Worm (Caenorhabditis elegans) whole organism, midembryonic: ENCODE data around the gene F28E10.4.

Experiments used
- T22C8.4 ChIP-seq: fragments of 200-800 bp; sonication (Bioruptor generic); IDR thresholded peaks from 2 replicates; pipeline ENCODE4 v1.3.6; 2022; ENCODE audit warnings: missing genetic modification characterization, missing compliant biosample characterization
- cog-1 ChIP-seq: sonication (generic microtip); optimal IDR thresholded peaks from 2 replicates; lab custom pipeline; 2016; ENCODE audit warnings: missing genetic modification characterization, missing compliant biosample characterization
- flt-1 ChIP-seq: fragments of 200-800 bp; sonication (Bioruptor generic); IDR thresholded peaks from 2 replicates; pipeline ENCODE4 v1.3.6; 2022; ENCODE audit warnings: missing genetic modification characterization, missing compliant biosample characterization
- klf-2 ChIP-seq: fragments of 200-800 bp; sonication (Bioruptor generic); conservative IDR thresholded peaks from 2 replicates; pipeline ENCODE4 v1.3.6; 2022; ENCODE audit warnings: missing genetic modification reagents, missing genetic modification characterization, missing compliant biosample characterization
- tab-1 ChIP-seq: fragments of 200-800 bp; sonication (Bioruptor generic); IDR thresholded peaks from 2 replicates; pipeline ENCODE4 v1.3.6; 2022; ENCODE audit warnings: missing genetic modification characterization, missing compliant biosample characterization
- ztf-23 ChIP-seq: fragments of 200-800 bp; sonication (Bioruptor generic); IDR thresholded peaks from 2 replicates; pipeline ENCODE4 v1.3.6; 2022; ENCODE audit warnings: missing genetic modification reagents, missing genetic modification characterization, missing compliant biosample characterization

DNA sequence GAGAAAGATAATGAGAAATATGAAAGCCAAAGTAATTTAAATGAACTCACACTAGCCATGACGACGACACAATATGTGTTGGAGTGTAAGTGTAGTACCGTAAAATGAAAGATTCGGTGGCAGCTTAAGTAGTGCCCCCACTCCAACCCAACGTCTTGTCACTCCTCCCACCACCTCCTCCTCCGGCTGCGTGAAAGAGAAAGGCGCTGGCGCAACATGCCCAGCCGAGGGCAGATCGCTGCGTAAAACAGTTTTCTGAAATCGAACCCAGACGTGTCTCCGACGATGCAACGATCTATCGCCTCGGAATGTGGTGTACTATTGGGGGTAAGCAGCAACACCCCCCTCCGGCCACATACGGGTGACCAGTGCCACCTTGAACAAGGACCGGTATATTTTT is 50.2 kb downstream of the F28E10.4 start, which contains the start of gene ZK180.5:
- TF ChIP-seq T22C8.4 (GFP tag; lab: Robert Waterston, UW) (no peak), tab-1 (GFP tag; lab: Robert Waterston, UW) (no peak), flt-1 (GFP tag; lab: Robert Waterston, UW) (no peak), cog-1 (tag; lab: Kevin White, UChicago) (no peak), ztf-23 (GFP tag; lab: Robert Waterston, UW) (no peak), klf-2 (GFP tag; lab: Robert Waterston, UW) (no peak)
